Worm (Caenorhabditis elegans): ENCODE measurements around the gene C34H4.1.

Gene C34H4.1

DNA sequence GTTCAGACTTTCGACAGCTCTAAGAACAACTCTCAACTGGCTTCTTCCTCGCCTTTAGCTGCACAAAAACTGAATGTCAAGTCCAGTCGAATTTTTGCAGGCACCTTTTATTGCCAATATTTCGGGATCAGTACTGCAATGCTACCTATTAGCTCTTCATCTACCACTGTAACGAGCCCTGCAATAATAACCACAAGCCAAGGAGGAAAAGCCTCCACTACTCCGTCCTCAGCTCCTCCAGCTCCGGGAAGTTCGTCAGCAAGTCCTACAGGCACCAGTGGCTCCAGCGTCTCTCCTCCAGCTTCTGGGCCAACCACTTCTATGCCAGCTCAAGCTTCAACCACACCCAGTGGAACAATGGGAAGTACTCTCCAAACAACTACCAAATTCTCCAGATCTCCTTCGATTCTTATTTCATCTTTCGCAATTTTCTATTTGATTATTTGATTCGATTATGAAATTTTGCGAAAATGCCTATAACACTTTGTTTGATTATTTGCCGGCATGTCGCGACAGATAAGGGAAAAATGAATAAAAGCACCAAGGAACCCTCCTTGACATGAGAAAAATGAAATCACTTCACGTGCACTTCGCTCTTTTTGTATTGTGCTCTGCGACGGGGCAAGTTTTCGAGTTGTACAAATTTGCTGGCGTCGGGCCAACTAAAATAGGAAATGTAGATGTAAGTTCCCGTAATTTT is at the start of gene C34H4.1:
Gene C34H4.1 (plus strand): TSS at position 559 of the 700 bp plus-strand sequence.
- TF ChIP-seq sdz-12 (GFP tag; optimal IDR thresholded peaks at IDR 0.05) (no peak), lsy-2 (tag; optimal IDR thresholded peaks at IDR 0.05) (no peak), nhr-42 (GFP tag; IDR thresholded peaks at IDR 0.05) (no peak), duxl-1 (tag; optimal IDR thresholded peaks at IDR 0.05; ENCODE audit: poor library complexity) (no peak), F26F4.8 (GFP tag; conservative IDR thresholded peaks at IDR 0.05) (no peak), mxl-2 (GFP tag; conservative IDR thresholded peaks at IDR 0.05) (no peak), ceh-32 (tag; optimal IDR thresholded peaks at IDR 0.05; ENCODE audit: poor library complexity) (no peak), lin-39 (tag; optimal IDR thresholded peaks at IDR 0.05) (no peak), ceh-28 (tag; optimal IDR thresholded peaks at IDR 0.05) (no peak), daf-8 (GFP tag; IDR thresholded peaks at IDR 0.05) (no peak), madf-9 (GFP tag; conservative IDR thresholded peaks at IDR 0.05) (no peak), nhr-41 (GFP tag; IDR thresholded peaks at IDR 0.05) (no peak), dmd-6 (GFP tag; IDR thresholded peaks at IDR 0.05) (peak; percentile 50; the same call in 1 of the 2 replicates), set-16 (GFP tag; IDR thresholded peaks at IDR 0.05) (peak; percentile 28; the same call in 1 of the 2 replicates), dmd-8 (GFP tag; IDR thresholded peaks at IDR 0.05) (no peak), gei-8 (GFP tag; optimal IDR thresholded peaks at IDR 0.05) (no peak), lim-7 (GFP tag; IDR thresholded peaks at IDR 0.05) (no peak), php-3 (GFP tag; IDR thresholded peaks at IDR 0.05) (no peak), Y105C5A.15 (GFP tag; IDR thresholded peaks at IDR 0.05) (no peak), lin-38 (GFP tag; IDR thresholded peaks at IDR 0.05) (no peak), zip-11 (GFP tag; IDR thresholded peaks at IDR 0.05) (no peak), nhr-102 (tag; optimal IDR thresholded peaks at IDR 0.05) (no peak), dve-1 (tag; optimal IDR thresholded peaks at IDR 0.05; ENCODE audit: insufficient read depth) (peak; percentile 5), nhr-28 (tag; optimal IDR thresholded peaks at IDR 0.05) (peak; percentile 49), cey-2 (tag; optimal IDR thresholded peaks at IDR 0.05; ENCODE audit: borderline replicate concordance, insufficient read depth) (no peak), skn-1 (tag; optimal IDR thresholded peaks at IDR 0.05) (no peak), zfp-2 (tag; optimal IDR thresholded peaks at IDR 0.05) (no peak), lin-29 (GFP tag; IDR thresholded peaks at IDR 0.05) (no peak), D1046.2 (GFP tag; IDR thresholded peaks at IDR 0.05) (no peak), ZK546.5 (tag; optimal IDR thresholded peaks at IDR 0.05) (no peak), ztf-7 (tag; optimal IDR thresholded peaks at IDR 0.05) (no peak), zfp-3 (GFP tag; conservative IDR thresholded peaks at IDR 0.05) (no peak), nhr-10 (tag; optimal IDR thresholded peaks at IDR 0.05) (no peak), ceh-44 (GFP tag; IDR thresholded peaks at IDR 0.05) (no peak), hmg-1.1 (GFP tag; IDR thresholded peaks at IDR 0.05) (no peak), madf-5 (GFP tag; IDR thresholded peaks at IDR 0.05) (no peak), Y5F2A.4 (GFP tag; optimal IDR thresholded peaks at IDR 0.05) (no peak), aly-2 (tag; optimal IDR thresholded peaks at IDR 0.05) (no peak), F37D6.2 (tag; optimal IDR thresholded peaks at IDR 0.05) (no peak), daf-19 (GFP tag; conservative IDR thresholded peaks at IDR 0.05) (no peak), snpc-4 (tag; optimal IDR thresholded peaks at IDR 0.05) (no peak), ama-1 (optimal IDR thresholded peaks at IDR 0.05) (no peak), daf-16 (GFP tag; optimal IDR thresholded peaks at IDR 0.05) (no peak), daf-16 (tag; optimal IDR thresholded peaks at IDR 0.05) (peak; percentile 46), zag-1 (tag; optimal IDR thresholded peaks at IDR 0.05) (no peak), F44E2.7 (GFP tag; IDR thresholded peaks at IDR 0.05) (no peak), zip-2 (tag; optimal IDR thresholded peaks at IDR 0.05) (no peak), T26A8.4 (GFP tag; IDR thresholded peaks at IDR 0.05) (no peak), lin-1 (GFP tag; IDR thresholded peaks at IDR 0.05) (no peak), lin-13 (GFP tag; optimal IDR thresholded peaks at IDR 0.05) (no peak), unc-130 (GFP tag; optimal IDR thresholded peaks at IDR 0.05) (no peak), nhr-77 (tag; optimal IDR thresholded peaks at IDR 0.05) (peak; percentile 21)
